Worm (Caenorhabditis elegans) whole organism, midembryonic: ENCODE data around the gene C25F9.2.

Experiments used
- flt-1 ChIP-seq: fragments of 200-800 bp; sonication (Bioruptor generic); IDR thresholded peaks from 2 replicates; pipeline ENCODE4 v1.3.6; 2022; ENCODE audit warnings: missing genetic modification characterization, missing compliant biosample characterization
- klf-2 ChIP-seq: fragments of 200-800 bp; sonication (Bioruptor generic); conservative IDR thresholded peaks from 2 replicates; pipeline ENCODE4 v1.3.6; 2022; ENCODE audit warnings: missing genetic modification reagents, missing genetic modification characterization, missing compliant biosample characterization
- med-1 ChIP-seq: sonication (generic microtip); optimal IDR thresholded peaks from 2 replicates; lab custom pipeline; 2017; ENCODE audit warnings: missing genetic modification characterization, mild to moderate bottlenecking, missing compliant biosample characterization, antibody characterized with exemption, missing genetic modification reagents; ENCODE audit not compliant: insufficient read depth
- tab-1 ChIP-seq: fragments of 200-800 bp; sonication (Bioruptor generic); IDR thresholded peaks from 2 replicates; pipeline ENCODE4 v1.3.6; 2022; ENCODE audit warnings: missing genetic modification characterization, missing compliant biosample characterization
- ztf-29 ChIP-seq: fragments of 200-800 bp; sonication (Bioruptor generic); IDR thresholded peaks from 2 replicates; pipeline ENCODE4 v1.3.6; 2022; ENCODE audit warnings: missing genetic modification reagents, missing genetic modification characterization, missing compliant biosample characterization

ce11 chrV:19462612-19463011 lies 41.3 kb downstream of the C25F9.2 start, which contains the start of gene Y43F8B.25:
- no peak for TF ChIP-seq klf-2
- no peak for TF ChIP-seq flt-1
- TF ChIP-seq ztf-29 (GFP tag; lab: Robert Waterston, UW) = no peak
- no peak for TF ChIP-seq tab-1
- TF ChIP-seq med-1 (GFP tag; lab: Kevin White, UChicago) = no peak
